Fruit fly (Drosophila melanogaster) whole organism, embryonic: Measurements from ENCODE around the gene CG44362.

Experiments used
- Atf6 ChIP-seq: fragments of 200-800 bp; sonication (Bioruptor generic); IDR thresholded peaks from 2 replicates; pipeline ENCODE4 v1.3.6; 2022; ENCODE audit warnings: missing biosample characterization, missing genetic modification characterization
- B-H1 ChIP-seq: fragments of 200-800 bp; sonication (Bioruptor generic); IDR thresholded peaks from 3 replicates; pipeline ENCODE4 v1.3.6; 2022; ENCODE audit warnings: missing biosample characterization, missing genetic modification characterization
- CG12071 ChIP-seq: fragments of 200-800 bp; sonication (Bioruptor generic); optimal IDR thresholded peaks from 3 replicates; lab custom pipeline; 2018; ENCODE audit warnings: missing biosample characterization, mild to moderate bottlenecking, missing genetic modification characterization
- CG12104 ChIP-seq: fragments of 200-800 bp; sonication (Bioruptor generic); optimal IDR thresholded peaks from 3 replicates; lab custom pipeline; 2016; ENCODE audit warnings: missing biosample characterization, missing genetic modification characterization
- CG12299 ChIP-seq: fragments of 200-800 bp; sonication (Bioruptor generic); optimal IDR thresholded peaks from 2 replicates; lab custom pipeline; 2018; ENCODE audit warnings: missing biosample characterization, mild to moderate bottlenecking, missing genetic modification characterization
- CG1233 ChIP-seq: fragments of 200-800 bp; sonication (Bioruptor generic); optimal IDR thresholded peaks from 4 replicates; lab custom pipeline; 2018; ENCODE audit warnings: missing biosample characterization, mild to moderate bottlenecking, missing genetic modification characterization
- CG14014 ChIP-seq: fragments of 200-800 bp; sonication (Bioruptor generic); IDR thresholded peaks from 2 replicates; pipeline ENCODE4 v1.3.6; 2022; ENCODE audit warnings: missing biosample characterization, missing genetic modification characterization
- CG14441 ChIP-seq: fragments of 200-800 bp; sonication (Bioruptor generic); IDR thresholded peaks from 2 replicates; pipeline ENCODE4 v1.3.6; 2022; ENCODE audit warnings: missing biosample characterization, missing genetic modification characterization
- CG15479 ChIP-seq: fragments of 200-800 bp; sonication (Bioruptor generic); optimal IDR thresholded peaks from 3 replicates; lab custom pipeline; 2019; ENCODE audit warnings: missing biosample characterization, mild to moderate bottlenecking, missing genetic modification characterization, moderate library complexity
- CG15601 ChIP-seq: fragments of 200-800 bp; sonication (Bioruptor generic); optimal IDR thresholded peaks from 3 replicates; lab custom pipeline; 2019; ENCODE audit warnings: missing biosample characterization, mild to moderate bottlenecking, missing genetic modification characterization, moderate library complexity
- CG1603 ChIP-seq: fragments of 200-800 bp; sonication (Bioruptor generic); optimal IDR thresholded peaks from 2 replicates; lab custom pipeline; 2019; ENCODE audit warnings: missing biosample characterization, mild to moderate bottlenecking, missing genetic modification characterization, moderate library complexity
- CG18262 ChIP-seq: fragments of 200-800 bp; optimal IDR thresholded peaks from 3 replicates; lab custom pipeline; 2019; ENCODE audit warnings: missing biosample characterization, mild to moderate bottlenecking, missing genetic modification characterization, moderate library complexity
- CG2678 ChIP-seq: fragments of 200-800 bp; sonication (Bioruptor generic); optimal IDR thresholded peaks from 3 replicates; lab custom pipeline; 2019; ENCODE audit warnings: missing biosample characterization, mild to moderate bottlenecking, missing genetic modification characterization, moderate library complexity
- CG2712 ChIP-seq: fragments of 200-800 bp; optimal IDR thresholded peaks from 3 replicates; lab custom pipeline; 2019; ENCODE audit warnings: missing biosample characterization, mild to moderate bottlenecking, missing genetic modification characterization, moderate library complexity
- CG31224 ChIP-seq: fragments of 200-800 bp; sonication (Bioruptor generic); IDR thresholded peaks from 2 replicates; pipeline ENCODE4 v1.3.6; 2022; ENCODE audit warnings: missing biosample characterization, missing genetic modification characterization
- CG3407 ChIP-seq: fragments of 200-800 bp; sonication (Bioruptor generic); optimal IDR thresholded peaks from 2 replicates; lab custom pipeline; 2018; ENCODE audit warnings: missing biosample characterization, mild to moderate bottlenecking, missing genetic modification characterization
- CG3838 ChIP-seq: fragments of 200-800 bp; sonication (Bioruptor generic); optimal IDR thresholded peaks from 3 replicates; lab custom pipeline; 2016; ENCODE audit warnings: missing biosample characterization, missing genetic modification characterization
- CG43689 ChIP-seq: fragments of 200-800 bp; sonication (Bioruptor generic); IDR thresholded peaks from 2 replicates; pipeline ENCODE4 v1.3.6; 2022; ENCODE audit warnings: missing biosample characterization, missing genetic modification characterization
- CG5180 ChIP-seq: fragments of 200-800 bp; sonication (Bioruptor generic); optimal IDR thresholded peaks from 3 replicates; lab custom pipeline; 2017; ENCODE audit warnings: missing biosample characterization, missing genetic modification characterization, mild to moderate bottlenecking, moderate library complexity, missing genetic modification reagents
- CG7556 ChIP-seq: fragments of 200-800 bp; sonication (Bioruptor generic); optimal IDR thresholded peaks from 2 replicates; lab custom pipeline; 2017; ENCODE audit warnings: missing biosample characterization, mild to moderate bottlenecking, missing genetic modification characterization
- CG7928 ChIP-seq: fragments of 200-800 bp; sonication (Bioruptor generic); optimal IDR thresholded peaks from 2 replicates; lab custom pipeline; 2017; ENCODE audit warnings: missing biosample characterization, mild to moderate bottlenecking, missing genetic modification characterization
- CG8290 ChIP-seq, 3 experiments: fragments of 200-800 bp; sonication (Bioruptor generic); optimal IDR thresholded peaks; 2 replicates each; lab custom pipeline; 2016 to 2019; ENCODE audit warnings: missing biosample characterization in 3 of 3, missing genetic modification characterization in 3 of 3, mild to moderate bottlenecking in 2 of 3, moderate library complexity in 1 of 3
- CG8359 ChIP-seq: fragments of 200-800 bp; sonication (Bioruptor generic); optimal IDR thresholded peaks from 2 replicates; lab custom pipeline; 2017; ENCODE audit warnings: missing biosample characterization, mild to moderate bottlenecking, missing genetic modification characterization, borderline replicate concordance
- Dbx ChIP-seq: fragments of 200-800 bp; sonication (Bioruptor generic); IDR thresholded peaks from 3 replicates; pipeline ENCODE4 v1.3.6; 2022; ENCODE audit warnings: missing biosample characterization, missing genetic modification characterization
- HmgZ ChIP-seq: fragments of 200-800 bp; sonication (Bioruptor generic); optimal IDR thresholded peaks from 2 replicates; lab custom pipeline; 2018; ENCODE audit warnings: missing biosample characterization, mild to moderate bottlenecking, missing genetic modification characterization
- Hmr ChIP-seq: fragments of 200-800 bp; sonication (Bioruptor generic); optimal IDR thresholded peaks from 3 replicates; lab custom pipeline; 2017; ENCODE audit warnings: mild to moderate bottlenecking, missing biosample characterization, missing genetic modification reagents, missing genetic modification characterization
- Hr3 ChIP-seq: fragments of 200-800 bp; sonication (Bioruptor generic); optimal IDR thresholded peaks from 3 replicates; lab custom pipeline; 2016; ENCODE audit warnings: missing biosample characterization, missing genetic modification characterization
- Hr78 ChIP-seq, 2 experiments: fragments of 200-800 bp in 1 of 2; fragments of >200 bp in 1 of 2; sonication (Bioruptor generic) in 1 of 2; optimal IDR thresholded peaks; 2 replicates each; lab custom pipeline; 2017 to 2019; ENCODE audit warnings: missing biosample characterization in 2 of 2, missing genetic modification characterization in 2 of 2, mild to moderate bottlenecking in 1 of 2, moderate library complexity in 1 of 2
- MTF-1 ChIP-seq: fragments of 200-800 bp; sonication (Bioruptor generic); optimal IDR thresholded peaks from 2 replicates; lab custom pipeline; 2018; ENCODE audit warnings: missing biosample characterization, mild to moderate bottlenecking, missing genetic modification characterization, borderline replicate concordance
- Mes4 ChIP-seq: fragments of 200-800 bp; sonication (Bioruptor generic); optimal IDR thresholded peaks from 2 replicates; lab custom pipeline; 2016; ENCODE audit warnings: missing biosample characterization, missing genetic modification characterization
- NK7.1 ChIP-seq: fragments of 200-800 bp; sonication (Bioruptor generic); optimal IDR thresholded peaks from 3 replicates; lab custom pipeline; 2016; ENCODE audit warnings: missing biosample characterization, missing genetic modification characterization
- TFAM ChIP-seq: fragments of 200-800 bp; sonication (Bioruptor generic); optimal IDR thresholded peaks from 2 replicates; lab custom pipeline; 2017; ENCODE audit warnings: missing biosample characterization, missing genetic modification characterization, inconsistent platforms
- Taf1 ChIP-seq: fragments of 200-800 bp; sonication (Bioruptor generic); IDR thresholded peaks from 2 replicates; pipeline ENCODE4 v1.3.6; 2022; ENCODE audit warnings: missing biosample characterization, missing genetic modification characterization
- Vsx1 ChIP-seq: fragments of 200-800 bp; sonication (Bioruptor generic); optimal IDR thresholded peaks from 2 replicates; lab custom pipeline; 2017; ENCODE audit warnings: missing biosample characterization, mild to moderate bottlenecking, missing genetic modification characterization, missing genetic modification reagents
- Xrp1 ChIP-seq: fragments of 200-800 bp; sonication (Bioruptor generic); IDR thresholded peaks from 2 replicates; pipeline ENCODE4 v1.3.6; 2022; ENCODE audit warnings: missing biosample characterization, missing genetic modification characterization
- ci ChIP-seq: fragments of 200-800 bp; sonication (Bioruptor generic); IDR thresholded peaks from 3 replicates; pipeline ENCODE4 v1.3.6; 2022; ENCODE audit warnings: missing biosample characterization, missing genetic modification characterization
- dmrt99B ChIP-seq: fragments of 200-800 bp; sonication (Bioruptor generic); optimal IDR thresholded peaks from 2 replicates; lab custom pipeline; 2018; ENCODE audit warnings: missing biosample characterization, mild to moderate bottlenecking, missing genetic modification characterization, moderate library complexity
- ewg ChIP-seq: fragments of 200-800 bp; sonication (Bioruptor generic); optimal IDR thresholded peaks from 3 replicates; lab custom pipeline; 2017; ENCODE audit warnings: mild to moderate bottlenecking, missing biosample characterization, missing genetic modification reagents, missing genetic modification characterization
- ken ChIP-seq: fragments of 200-800 bp; sonication (Bioruptor generic); IDR thresholded peaks from 3 replicates; pipeline ENCODE4 v1.3.6; 2022; ENCODE audit warnings: missing biosample characterization, missing genetic modification characterization
- kni ChIP-seq: fragments of 200-800 bp; sonication (Bioruptor generic); optimal IDR thresholded peaks from 3 replicates; lab custom pipeline; 2017; ENCODE audit warnings: mild to moderate bottlenecking, missing biosample characterization, missing genetic modification reagents, missing genetic modification characterization
- onecut ChIP-seq: fragments of 200-800 bp; sonication (Bioruptor generic); IDR thresholded peaks from 2 replicates; pipeline ENCODE4 v1.3.6; 2022; ENCODE audit warnings: missing biosample characterization, missing genetic modification characterization
- pan ChIP-seq, 4 experiments: fragments of >200 bp in 3 of 4; fragments of 200-800 bp in 1 of 4; sonication (Bioruptor generic) in 1 of 4; optimal IDR thresholded peaks in 3 of 4; IDR thresholded peaks in 1 of 4; 2 replicates each; pipeline versions ENCODE4 v1.3.6 to Lab custom; 2017 to 2022; ENCODE audit warnings: missing biosample characterization in 2 of 4, missing genetic modification characterization in 2 of 4, mixed read lengths in 1 of 4
- vvl ChIP-seq: fragments of 200-800 bp; sonication (Bioruptor generic); IDR thresholded peaks from 2 replicates; pipeline ENCODE4 v1.3.6; 2022; ENCODE audit warnings: missing biosample characterization, missing genetic modification characterization
- wdn ChIP-seq: fragments of 200-800 bp; sonication (Bioruptor generic); IDR thresholded peaks from 2 replicates; pipeline ENCODE4 v1.3.6; 2022; ENCODE audit warnings: missing biosample characterization, missing genetic modification characterization
- wek ChIP-seq: fragments of 200-800 bp; sonication (Bioruptor generic); optimal IDR thresholded peaks from 3 replicates; lab custom pipeline; 2018; ENCODE audit warnings: missing biosample characterization, mild to moderate bottlenecking, missing genetic modification characterization, moderate library complexity
- zen2 ChIP-seq: fragments of 200-800 bp; sonication (Bioruptor generic); IDR thresholded peaks from 3 replicates; pipeline ENCODE4 v1.3.6; 2022; ENCODE audit warnings: missing biosample characterization, missing genetic modification characterization; ENCODE audit not compliant: partially characterized antibody

The CG44362 gene

DNA sequence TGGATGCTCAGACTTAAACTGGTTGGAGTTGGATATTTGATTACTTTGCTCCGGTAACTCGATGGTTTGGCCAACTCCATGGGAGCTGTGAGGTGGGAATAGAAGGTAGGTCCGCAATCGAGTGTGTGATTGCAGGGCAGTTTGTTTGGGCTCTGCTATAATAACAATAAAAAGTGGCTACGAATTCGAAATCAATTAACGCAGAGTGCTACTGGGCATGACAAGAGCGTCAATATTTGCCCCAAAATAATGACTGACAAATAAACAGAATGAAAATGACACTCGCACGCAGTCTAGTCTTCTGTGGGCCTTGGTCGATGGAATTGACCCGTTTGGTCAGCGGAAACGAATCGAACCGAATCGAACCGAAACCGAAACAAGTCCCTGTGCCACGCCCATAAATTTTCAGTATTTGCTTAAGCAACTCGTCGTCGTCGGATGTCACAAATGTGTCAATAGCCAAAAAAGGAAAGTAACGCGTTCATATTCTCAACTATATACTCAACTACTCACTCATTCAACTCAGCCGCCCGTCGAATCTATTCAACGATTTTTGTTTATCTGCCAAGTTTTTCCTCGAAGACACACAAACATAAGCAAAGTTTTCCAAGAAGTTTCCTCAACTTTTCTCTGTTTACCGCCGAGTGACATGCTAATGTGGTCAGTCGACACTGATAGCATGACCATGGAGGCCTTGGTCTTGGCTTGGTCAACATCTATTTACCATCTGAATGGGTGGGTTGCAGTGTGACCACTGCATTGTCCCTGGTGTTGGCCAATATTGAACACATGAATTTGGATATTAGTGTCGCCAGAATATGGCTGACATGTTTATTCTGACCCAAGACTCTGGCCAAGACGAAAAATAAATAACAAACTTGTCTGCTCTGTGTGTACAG is 41.7 kb upstream of the CG44362 start (continued):
- TF ChIP-seq CG12299 (no peak), CG8359 (GFP tag; lab: Kevin White, UChicago) (peak; percentile 36), ewg (GFP tag; lab: Kevin White, UChicago) (no peak), Hr3 (GFP tag; lab: Kevin White, UChicago) (no peak), ci (GFP tag; lab: Robert Waterston, UW) (peak; percentile 33; the same call in 2 of the 3 replicates), Taf1 (GFP tag; lab: Robert Waterston, UW) (no peak), Vsx1 (GFP tag; lab: Kevin White, UChicago) (peak; percentile 2), TFAM (GFP tag; lab: Kevin White, UChicago) (no peak), CG2678 (tag; lab: Kevin White, UChicago) (peak; percentile 19), CG43689 (GFP tag; lab: Robert Waterston, UW) (0 out of 2 replicates have a peak, but pooled peaks have one; percentile 22), CG3407 (peak; percentile 17), CG1233 (GFP tag; lab: Kevin White, UChicago) (peak; percentile 3), CG5180 (GFP tag; lab: Kevin White, UChicago) (peak; percentile 36), CG12104 (GFP tag; lab: Kevin White, UChicago) (peak; percentile 23), CG8290 (GFP tag; optimal IDR thresholded peaks at IDR 0.05; lab: Kevin White, UChicago) (no peak), CG8290 (tag; optimal IDR thresholded peaks at IDR 0.05; lab: Kevin White, UChicago) (peak in 1 of 2 experiments; percentile 35), Atf6 (no peak), HmgZ (tag; lab: Kevin White, UChicago) (no peak), CG3838 (no peak), dmrt99B (tag; lab: Kevin White, UChicago) (peak; percentile 22), zen2 (GFP tag; lab: Robert Waterston, UW) (no peak), CG31224 (GFP tag; lab: Robert Waterston, UW) (no peak), kni (GFP tag; lab: Kevin White, UChicago) (peak; percentile 86), Mes4 (GFP tag; lab: Kevin White, UChicago) (no peak), Dbx (GFP tag; lab: Robert Waterston, UW) (0 out of 3 replicates have a peak, but pooled peaks have one; percentile 36), Xrp1 (GFP tag; lab: Robert Waterston, UW) (0 out of 2 replicates have a peak, but pooled peaks have one; percentile 16), CG15601 (peak; percentile 38), B-H1 (GFP tag; lab: Robert Waterston, UW) (peak; percentile 23; the same call in 1 of the 3 replicates), CG7556 (peak; percentile 8), vvl (GFP tag; lab: Robert Waterston, UW) (peak; percentile 39), CG14441 (GFP tag; lab: Robert Waterston, UW) (no peak), Hr78 (GFP tag; optimal IDR thresholded peaks at IDR 0.05; lab: Kevin White, UChicago) (peak in 1 of 2 experiments; percentile 41), CG15479 (GFP tag; lab: Kevin White, UChicago) (no peak), CG2712 (peak; percentile 3), Hmr (GFP tag; lab: Kevin White, UChicago) (peak; percentile 0), CG14014 (GFP tag; lab: Robert Waterston, UW) (peak; percentile 13; the same call in 1 of the 2 replicates), wdn (GFP tag; lab: Robert Waterston, UW) (peak; percentile 24; the same call in 1 of the 2 replicates), pan (optimal IDR thresholded peaks at IDR 0.05; lab: Kevin White, UChicago) (no peak), pan (GFP tag; optimal IDR thresholded peaks at IDR 0.05 in 1 of 2, IDR thresholded peaks at IDR 0.05 in 1 of 2) (peak in 1 of 2 experiments; percentile 21), CG7928 (GFP tag; lab: Kevin White, UChicago) (no peak), onecut (GFP tag; lab: Robert Waterston, UW) (0 out of 2 replicates have a peak, but pooled peaks have one; percentile 3), MTF-1 (GFP tag; lab: Kevin White, UChicago) (peak; percentile 18), CG12071 (GFP tag; lab: Kevin White, UChicago) (peak; percentile 25), CG1603 (tag; lab: Kevin White, UChicago) (peak; percentile 38), wek (peak; percentile 53), ken (GFP tag; lab: Robert Waterston, UW) (peak; percentile 41; the same call in 1 of the 3 replicates), CG18262 (peak; percentile 14), NK7.1 (peak; percentile 5)
